Fruit fly (Drosophila melanogaster): ENCODE data around the gene CG12219.
A peak's percentile ranks its signal among the peaks of the same experiment; 100 is the strongest.

Gene CG12219

dm6 chrX:6263614-6264130, 37.4 kb downstream of the CG12219 start (continued):
- peak; percentile 82 for TF ChIP-seq seq (GFP tag; IDR thresholded peaks at IDR 0.05)
- peak; percentile 79 for TF ChIP-seq CG6689 (GFP tag; IDR thresholded peaks at IDR 0.05)
- peak; percentile 77 for TF ChIP-seq CG30403 (GFP tag; optimal IDR thresholded peaks at IDR 0.05)
- TF ChIP-seq Side (GFP tag; optimal IDR thresholded peaks at IDR 0.05): peak; percentile 41
- TF ChIP-seq pros (GFP tag; optimal IDR thresholded peaks at IDR 0.05): no peak
- TF ChIP-seq wek (GFP tag; optimal IDR thresholded peaks at IDR 0.05): peak; percentile 20
- TF ChIP-seq C15 (GFP tag; IDR thresholded peaks at IDR 0.05): no peak
- TF ChIP-seq ftz-f1 (GFP tag; optimal IDR thresholded peaks at IDR 0.05): no peak
- TF ChIP-seq CG7928 (GFP tag; optimal IDR thresholded peaks at IDR 0.05): peak; percentile 40
- TF ChIP-seq CG9876 (GFP tag; optimal IDR thresholded peaks at IDR 0.05): no peak
- peak; percentile 51 for TF ChIP-seq B-H2 (GFP tag; optimal IDR thresholded peaks at IDR 0.05)
- TF ChIP-seq grn (GFP tag; optimal IDR thresholded peaks at IDR 0.05): peak; percentile 49
- peak; percentile 55 for TF ChIP-seq HLH54F (GFP tag; optimal IDR thresholded peaks at IDR 0.05)
- TF ChIP-seq CG11504 (tag; optimal IDR thresholded peaks at IDR 0.05): peak; percentile 86
- peak; percentile 79; the same call in 2 of the 3 replicates for TF ChIP-seq so (GFP tag; IDR thresholded peaks at IDR 0.05)
- TF ChIP-seq D19A (tag; optimal IDR thresholded peaks at IDR 0.05): peak; percentile 77
- TF ChIP-seq ewg (GFP tag; optimal IDR thresholded peaks at IDR 0.05): peak; percentile 32
- peak; percentile 55 for TF ChIP-seq Dbx (GFP tag; IDR thresholded peaks at IDR 0.05)
- TF ChIP-seq CG3726 (GFP tag; IDR thresholded peaks at IDR 0.05): no peak
- TF ChIP-seq CoRest (tag; optimal IDR thresholded peaks at IDR 0.05): peak; percentile 83
- no peak for TF ChIP-seq CG2889 (GFP tag; IDR thresholded peaks at IDR 0.05)
- TF ChIP-seq CG5180 (GFP tag; optimal IDR thresholded peaks at IDR 0.05): peak; percentile 76
- TF ChIP-seq nom (GFP tag; optimal IDR thresholded peaks at IDR 0.05): no peak
- TF ChIP-seq stc (GFP tag; IDR thresholded peaks at IDR 0.05): peak; percentile 64
- TF ChIP-seq Kr (GFP tag; optimal IDR thresholded peaks at IDR 0.05): no peak
- TF ChIP-seq Dip3 (GFP tag; optimal IDR thresholded peaks at IDR 0.05): peak; percentile 65
- TF ChIP-seq CG8290 (GFP tag; optimal IDR thresholded peaks at IDR 0.05): no peak
- TF ChIP-seq CG8290 (tag; optimal IDR thresholded peaks at IDR 0.05): peak in 1 of 2 experiments; percentile 64
- no peak for TF ChIP-seq Dip2 (GFP tag; IDR thresholded peaks at IDR 0.05)
- TF ChIP-seq CG13424 (tag; optimal IDR thresholded peaks at IDR 0.05): peak; percentile 78
- TF ChIP-seq Sry-β (GFP tag; optimal IDR thresholded peaks at IDR 0.05): no peak
- TF ChIP-seq jigr1 (GFP tag; IDR thresholded peaks at IDR 0.05): 0 out of 3 replicates have a peak, but pooled peaks have one; percentile 20
- TF ChIP-seq eyg (GFP tag; optimal IDR thresholded peaks at IDR 0.05): no peak
- TF ChIP-seq CG15479 (GFP tag; optimal IDR thresholded peaks at IDR 0.05): no peak
- TF ChIP-seq Rx (GFP tag; IDR thresholded peaks at IDR 0.05): peak; percentile 28; the same call in 1 of the 2 replicates
- peak; percentile 46 for TF ChIP-seq Six4 (GFP tag; optimal IDR thresholded peaks at IDR 0.05)
- TF ChIP-seq Awh (GFP tag; IDR thresholded peaks at IDR 0.05): 0 out of 2 replicates have a peak, but pooled peaks have one; percentile 9
- peak; percentile 84 for TF ChIP-seq mirr (GFP tag; optimal IDR thresholded peaks at IDR 0.05)
- no peak for TF ChIP-seq tll (GFP tag; optimal IDR thresholded peaks at IDR 0.05)
- no peak for TF ChIP-seq z (GFP tag; IDR thresholded peaks at IDR 0.05)
- TF ChIP-seq CG12942 (GFP tag; optimal IDR thresholded peaks at IDR 0.05): peak; percentile 35
- peak; percentile 44 for TF ChIP-seq Camta (GFP tag; optimal IDR thresholded peaks at IDR 0.05)
- no peak for TF ChIP-seq amos (GFP tag; IDR thresholded peaks at IDR 0.05; ENCODE audit: partially characterized antibody)
- no peak for TF ChIP-seq H15 (GFP tag; IDR thresholded peaks at IDR 0.05)
- TF ChIP-seq hbn (GFP tag; IDR thresholded peaks at IDR 0.05; ENCODE audit: partially characterized antibody): no peak
- no peak for TF ChIP-seq Taf1 (GFP tag; IDR thresholded peaks at IDR 0.05)
- peak; percentile 17 for TF ChIP-seq CG17186 (GFP tag; optimal IDR thresholded peaks at IDR 0.05)
- TF ChIP-seq Blimp-1 (GFP tag; optimal IDR thresholded peaks at IDR 0.05): peak; percentile 70
- TF ChIP-seq Ravus (GFP tag; IDR thresholded peaks at IDR 0.05): no peak
- TF ChIP-seq YL-1 (GFP tag; optimal IDR thresholded peaks at IDR 0.05): peak; percentile 43
- TF ChIP-seq CG10147 (GFP tag; optimal IDR thresholded peaks at IDR 0.05): peak; percentile 87
